Worm (Caenorhabditis elegans) whole organism, L4/young adult: Measurements from ENCODE around the gene F01D5.7.

Experiments used
- W03F9.2 ChIP-seq: fragments of 150-350 bp; optimal IDR thresholded peaks from 2 replicates; lab custom pipeline; 2014; ENCODE audit warnings: missing biosample characterization, missing genetic modification characterization
- dao-5 ChIP-seq: sonication (generic microtip); optimal IDR thresholded peaks from 2 replicates; lab custom pipeline; 2016; ENCODE audit warnings: missing genotype, missing genetic modification characterization, moderate library complexity, missing compliant biosample characterization
- him-1 ChIP-seq: sonication (generic microtip); optimal IDR thresholded peaks from 2 replicates; lab custom pipeline; 2016; ENCODE audit warnings: missing genotype, missing genetic modification reagents, missing genetic modification characterization, missing compliant biosample characterization

- no peak for TF ChIP-seq him-1 (tag; lab: Kevin White, UChicago)
- no peak for TF ChIP-seq dao-5 (tag; lab: Kevin White, UChicago)
- no peak for TF ChIP-seq W03F9.2 (tag; lab: Kevin White, UChicago)
Observed at ce11 chrII:13994934-13995333, 13.5 kb upstream of the F01D5.7 start, which contains the start of gene Y39G8B.7.
